Worm (Caenorhabditis elegans) whole organism, early embryonic: ENCODE data around the gene F55A4.3.

Experiments used
- ama-1 ChIP-seq: fragments of 150-350 bp; optimal IDR thresholded peaks from 2 replicates; lab custom pipeline; 2014
- ceh-13 ChIP-seq: fragments of 200-800 bp; sonication (Bioruptor generic); optimal IDR thresholded peaks from 2 replicates; lab custom pipeline; 2018; ENCODE audit warnings: mild to moderate bottlenecking, missing genetic modification characterization, missing compliant biosample characterization
- ceh-36 ChIP-seq: sonication (generic microtip); optimal IDR thresholded peaks from 2 replicates; lab custom pipeline; 2016; ENCODE audit warnings: missing genetic modification characterization, inconsistent platforms, missing compliant biosample characterization
- ets-7 ChIP-seq: sonication (generic microtip); optimal IDR thresholded peaks from 2 replicates; lab custom pipeline; 2016; ENCODE audit warnings: missing genotype, missing genetic modification characterization, missing compliant biosample characterization
- flt-1 ChIP-seq: fragments of 200-800 bp; sonication (Bioruptor generic); IDR thresholded peaks from 2 replicates; pipeline ENCODE4 v1.3.6; 2022; ENCODE audit warnings: missing genetic modification characterization, missing compliant biosample characterization
- hmbx-1 ChIP-seq: sonication (generic microtip); optimal IDR thresholded peaks from 2 replicates; lab custom pipeline; 2016; ENCODE audit warnings: mild to moderate bottlenecking, missing genetic modification characterization, missing compliant biosample characterization
- hmg-4 ChIP-seq: fragments of 200-800 bp; sonication (Bioruptor generic); optimal IDR thresholded peaks from 2 replicates; lab custom pipeline; 2018; ENCODE audit warnings: mild to moderate bottlenecking, missing genetic modification characterization, missing compliant biosample characterization
- pes-1 ChIP-seq: fragments of 200-800 bp; sonication (Bioruptor generic); IDR thresholded peaks from 2 replicates; pipeline ENCODE4 v1.3.6; 2022; ENCODE audit warnings: missing genetic modification reagents, missing genetic modification characterization, missing compliant biosample characterization
- tbx-37 ChIP-seq: fragments of 200-800 bp; sonication (Bioruptor generic); conservative IDR thresholded peaks from 2 replicates; pipeline ENCODE4 v1.3.6; 2022; ENCODE audit warnings: missing genetic modification reagents, missing genetic modification characterization, missing compliant biosample characterization

ce11 chrX:1014708-1015107 is 10.2 kb downstream of the F55A4.3 start:
- TF ChIP-seq ama-1 (lab: Kevin White, UChicago) (no peak), tbx-37 (no peak), ceh-36 (tag; lab: Kevin White, UChicago) (no peak), ets-7 (tag; lab: Kevin White, UChicago) (no peak), pes-1 (GFP tag; lab: Robert Waterston, UW) (no peak), hmg-4 (no peak), ceh-13 (GFP tag; lab: Kevin White, UChicago) (no peak), hmbx-1 (no peak), flt-1 (GFP tag; lab: Robert Waterston, UW) (no peak)
